Fruit fly (Drosophila melanogaster) whole organism, embryonic: ENCODE data around the gene CG5191.

Experiments
- Asciz ChIP-seq: fragments of 200-800 bp; sonication (Bioruptor generic); optimal IDR thresholded peaks from 2 replicates; lab custom pipeline; 2017; ENCODE audit warnings: missing biosample characterization, mild to moderate bottlenecking, missing genetic modification characterization, missing genetic modification reagents
- C15 ChIP-seq: fragments of 200-800 bp; sonication (Bioruptor generic); IDR thresholded peaks from 3 replicates; pipeline ENCODE4 v1.3.6; 2022; ENCODE audit warnings: missing biosample characterization, missing genetic modification characterization
- CG10147 ChIP-seq: fragments of 200-800 bp; sonication (Bioruptor generic); optimal IDR thresholded peaks from 2 replicates; lab custom pipeline; 2019; ENCODE audit warnings: missing biosample characterization, mild to moderate bottlenecking, missing genetic modification characterization, moderate library complexity
- CG11085 ChIP-seq: fragments of 200-800 bp; sonication (Bioruptor generic); IDR thresholded peaks from 2 replicates; pipeline ENCODE4 v1.3.6; 2022; ENCODE audit warnings: missing biosample characterization, missing genetic modification characterization
- CG11247 ChIP-seq: fragments of 200-800 bp; sonication (Bioruptor generic); IDR thresholded peaks from 2 replicates; pipeline ENCODE4 v1.3.6; 2022; ENCODE audit warnings: missing biosample characterization, missing genetic modification characterization
- CG11456 ChIP-seq: fragments of 200-800 bp; sonication (Bioruptor generic); IDR thresholded peaks from 3 replicates; pipeline ENCODE4 v1.3.6; 2022; ENCODE audit warnings: missing biosample characterization, missing genetic modification characterization
- CG13624 ChIP-seq: fragments of 200-800 bp; sonication (Bioruptor generic); optimal IDR thresholded peaks from 2 replicates; lab custom pipeline; 2016; ENCODE audit warnings: missing biosample characterization, missing genetic modification characterization
- CG15601 ChIP-seq: fragments of 200-800 bp; sonication (Bioruptor generic); optimal IDR thresholded peaks from 3 replicates; lab custom pipeline; 2019; ENCODE audit warnings: missing biosample characterization, mild to moderate bottlenecking, missing genetic modification characterization, moderate library complexity
- CG16863 ChIP-seq: fragments of 200-800 bp; sonication (Bioruptor generic); optimal IDR thresholded peaks from 3 replicates; lab custom pipeline; 2016; ENCODE audit warnings: missing biosample characterization, missing genetic modification characterization
- CG17361 ChIP-seq: fragments of 200-800 bp; sonication (Bioruptor generic); IDR thresholded peaks from 3 replicates; pipeline ENCODE4 v1.3.6; 2022; ENCODE audit warnings: missing biosample characterization, missing genetic modification characterization
- CG30020 ChIP-seq: fragments of 200-800 bp; optimal IDR thresholded peaks from 2 replicates; lab custom pipeline; 2019; ENCODE audit warnings: missing biosample characterization, mild to moderate bottlenecking, missing genetic modification characterization, moderate library complexity
- CG33213 ChIP-seq: fragments of 200-800 bp; sonication (Bioruptor generic); optimal IDR thresholded peaks from 3 replicates; lab custom pipeline; 2016; ENCODE audit warnings: missing biosample characterization, missing genetic modification characterization
- CG3995 ChIP-seq: fragments of 200-800 bp; sonication (Bioruptor generic); optimal IDR thresholded peaks from 3 replicates; lab custom pipeline; 2016; ENCODE audit warnings: missing biosample characterization, missing genetic modification characterization
- CG4617 ChIP-seq: fragments of 200-800 bp; sonication (Bioruptor generic); optimal IDR thresholded peaks from 3 replicates; lab custom pipeline; 2016; ENCODE audit warnings: missing biosample characterization, missing genetic modification characterization, borderline replicate concordance
- CG5245 ChIP-seq: fragments of 200-800 bp; sonication (Bioruptor generic); optimal IDR thresholded peaks from 3 replicates; lab custom pipeline; 2016; ENCODE audit warnings: missing biosample characterization, missing genetic modification characterization
- CG6272 ChIP-seq: fragments of 200-800 bp; sonication (Bioruptor generic); IDR thresholded peaks from 2 replicates; pipeline ENCODE4 v1.3.6; 2022; ENCODE audit warnings: missing biosample characterization, missing genetic modification characterization
- CG7372 ChIP-seq: fragments of 200-800 bp; sonication (Bioruptor generic); IDR thresholded peaks from 2 replicates; pipeline ENCODE4 v1.3.6; 2022; ENCODE audit warnings: missing biosample characterization, missing genetic modification characterization
- CG7987 ChIP-seq: fragments of 200-800 bp; sonication (Bioruptor generic); optimal IDR thresholded peaks from 2 replicates; lab custom pipeline; 2018; ENCODE audit warnings: missing biosample characterization, mild to moderate bottlenecking, missing genetic modification characterization, moderate library complexity
- Camta ChIP-seq: fragments of 200-800 bp; sonication (Bioruptor generic); optimal IDR thresholded peaks from 2 replicates; lab custom pipeline; 2016; ENCODE audit warnings: missing biosample characterization, missing genetic modification characterization
- CkIIα-i1 ChIP-seq: fragments of 200-800 bp; sonication (Bioruptor generic); IDR thresholded peaks from 2 replicates; pipeline ENCODE4 v1.3.6; 2022; ENCODE audit warnings: missing biosample characterization, missing genetic modification characterization
- HHEX ChIP-seq: fragments of 200-800 bp; sonication (Bioruptor generic); optimal IDR thresholded peaks from 3 replicates; lab custom pipeline; 2017; ENCODE audit warnings: missing biosample characterization, mild to moderate bottlenecking, missing genetic modification characterization, missing genetic modification reagents
- Myb ChIP-seq: fragments of 200-800 bp; sonication (Bioruptor generic); optimal IDR thresholded peaks from 2 replicates; lab custom pipeline; 2016; ENCODE audit warnings: missing biosample characterization, missing genetic modification characterization
- NC2α ChIP-seq: fragments of 200-800 bp; sonication (Bioruptor generic); optimal IDR thresholded peaks from 2 replicates; lab custom pipeline; 2016; ENCODE audit warnings: missing biosample characterization, missing genetic modification characterization
- Opbp ChIP-seq: fragments of 200-800 bp; sonication (Bioruptor generic); IDR thresholded peaks from 3 replicates; pipeline ENCODE4 v1.3.6; 2022; ENCODE audit warnings: missing biosample characterization, missing genetic modification characterization; ENCODE audit not compliant: partially characterized antibody
- Rfx ChIP-seq: fragments of 200-800 bp; sonication (Bioruptor generic); IDR thresholded peaks from 2 replicates; pipeline ENCODE4 v1.3.6; 2022; ENCODE audit warnings: missing biosample characterization, missing genetic modification characterization
- Ssrp ChIP-seq: fragments of 200-800 bp; sonication (Bioruptor generic); optimal IDR thresholded peaks from 2 replicates; lab custom pipeline; 2018; ENCODE audit warnings: missing biosample characterization, mild to moderate bottlenecking, missing genetic modification characterization, moderate library complexity
- amos ChIP-seq: fragments of 200-800 bp; sonication (Bioruptor generic); IDR thresholded peaks from 2 replicates; pipeline ENCODE4 v1.3.6; 2022; ENCODE audit warnings: missing biosample characterization, missing genetic modification characterization; ENCODE audit not compliant: partially characterized antibody
- bbx ChIP-seq: fragments of 200-800 bp; sonication (Bioruptor generic); IDR thresholded peaks from 2 replicates; pipeline ENCODE4 v1.3.6; 2022; ENCODE audit warnings: missing biosample characterization, missing genetic modification characterization; ENCODE audit not compliant: partially characterized antibody
- cas ChIP-seq: fragments of 200-800 bp; sonication (Bioruptor generic); IDR thresholded peaks from 2 replicates; pipeline ENCODE4 v1.3.6; 2022; ENCODE audit warnings: missing biosample characterization, missing genetic modification characterization
- dimm ChIP-seq: fragments of 200-800 bp; sonication (Bioruptor generic); IDR thresholded peaks from 2 replicates; pipeline ENCODE4 v1.3.6; 2022; ENCODE audit warnings: missing biosample characterization, missing genetic modification characterization
- gcm ChIP-seq: fragments of 200-800 bp; sonication (Bioruptor generic); optimal IDR thresholded peaks from 2 replicates; lab custom pipeline; 2019; ENCODE audit warnings: missing biosample characterization, mild to moderate bottlenecking, missing genetic modification characterization, moderate library complexity
- h ChIP-seq: fragments of >200 bp; optimal IDR thresholded peaks from 2 replicates; lab custom pipeline; 2017
- inv ChIP-seq: fragments of 200-800 bp; sonication (Bioruptor generic); IDR thresholded peaks from 2 replicates; pipeline ENCODE4 v1.3.6; 2022; ENCODE audit warnings: missing biosample characterization, missing genetic modification characterization; ENCODE audit not compliant: partially characterized antibody
- jing ChIP-seq: fragments of 200-800 bp; sonication (Bioruptor generic); optimal IDR thresholded peaks from 2 replicates; lab custom pipeline; 2018; ENCODE audit warnings: missing biosample characterization, mild to moderate bottlenecking, missing genetic modification characterization
- kah ChIP-seq: fragments of 200-800 bp; sonication (Bioruptor generic); optimal IDR thresholded peaks from 2 replicates; lab custom pipeline; 2018; ENCODE audit warnings: missing biosample characterization, mild to moderate bottlenecking, missing genetic modification characterization
- knrl ChIP-seq: fragments of 200-800 bp; sonication (Bioruptor generic); IDR thresholded peaks from 3 replicates; pipeline ENCODE4 v1.3.6; 2022; ENCODE audit warnings: missing biosample characterization, missing genetic modification characterization; ENCODE audit not compliant: partially characterized antibody
- lab ChIP-seq: fragments of 200-800 bp; sonication (Bioruptor generic); optimal IDR thresholded peaks from 3 replicates; lab custom pipeline; 2017; ENCODE audit warnings: missing biosample characterization, missing genetic modification characterization, mild to moderate bottlenecking, moderate library complexity, missing genetic modification reagents
- lilli ChIP-seq: fragments of 200-800 bp; sonication (Bioruptor generic); optimal IDR thresholded peaks from 3 replicates; lab custom pipeline; 2016; ENCODE audit warnings: missing biosample characterization, missing genetic modification characterization
- luna ChIP-seq: fragments of 200-800 bp; sonication (Bioruptor generic); optimal IDR thresholded peaks from 2 replicates; lab custom pipeline; 2016; ENCODE audit warnings: missing biosample characterization, missing genetic modification characterization
- mirr ChIP-seq: fragments of 200-800 bp; sonication (Bioruptor generic); optimal IDR thresholded peaks from 3 replicates; lab custom pipeline; 2018; ENCODE audit warnings: missing biosample characterization, mild to moderate bottlenecking, missing genetic modification characterization
- nerfin-2 ChIP-seq: fragments of 200-800 bp; sonication (Bioruptor generic); IDR thresholded peaks from 2 replicates; pipeline ENCODE4 v1.3.6; 2022; ENCODE audit warnings: missing biosample characterization, missing genetic modification characterization; ENCODE audit not compliant: partially characterized antibody
- org-1 ChIP-seq: fragments of 200-800 bp; sonication (Bioruptor generic); optimal IDR thresholded peaks from 2 replicates; lab custom pipeline; 2017; ENCODE audit warnings: missing biosample characterization, missing genetic modification characterization
- otp ChIP-seq: fragments of 200-800 bp; sonication (Bioruptor generic); IDR thresholded peaks from 3 replicates; pipeline ENCODE4, ENCODE4 v1.3.6; 2022; ENCODE audit warnings: missing biosample characterization, missing genetic modification characterization
- pho ChIP-seq: fragments of 200-800 bp; sonication (Bioruptor generic); optimal IDR thresholded peaks from 2 replicates; lab custom pipeline; 2016; ENCODE audit warnings: missing biosample characterization, missing genetic modification characterization
- sc ChIP-seq, 3 experiments: fragments of >200 bp in 2 of 3; fragments of 200-800 bp in 1 of 3; sonication (Bioruptor generic) in 1 of 3; optimal IDR thresholded peaks; 2 replicates in 2 of 3; 3 replicates in 1 of 3; lab custom pipeline; 2017; ENCODE audit warnings: mild to moderate bottlenecking in 1 of 3, missing biosample characterization in 1 of 3, missing genetic modification characterization in 1 of 3, missing genetic modification reagents in 1 of 3
- scrt ChIP-seq: fragments of 200-800 bp; sonication (Bioruptor generic); optimal IDR thresholded peaks from 2 replicates; lab custom pipeline; 2018; ENCODE audit warnings: missing biosample characterization, mild to moderate bottlenecking, missing genetic modification characterization, moderate library complexity
- sob ChIP-seq: fragments of 200-800 bp; sonication (Bioruptor generic); IDR thresholded peaks from 2 replicates; pipeline ENCODE4 v1.3.6; 2022; ENCODE audit warnings: missing biosample characterization, missing genetic modification characterization
- tap ChIP-seq: fragments of 200-800 bp; optimal IDR thresholded peaks from 3 replicates; lab custom pipeline; 2019; ENCODE audit warnings: missing biosample characterization, mild to moderate bottlenecking, missing genetic modification characterization, moderate library complexity
- tio ChIP-seq: fragments of 200-800 bp; sonication (Bioruptor generic); optimal IDR thresholded peaks from 2 replicates; lab custom pipeline; 2017; ENCODE audit warnings: missing biosample characterization, missing genetic modification characterization, inconsistent platforms
- tll ChIP-seq, 2 experiments: fragments of 200-800 bp in 1 of 2; fragments of >200 bp in 1 of 2; sonication (Bioruptor generic) in 1 of 2; optimal IDR thresholded peaks; 2 replicates each; lab custom pipeline; 2017 to 2019; ENCODE audit warnings: missing biosample characterization in 2 of 2, missing genetic modification characterization in 2 of 2, mild to moderate bottlenecking in 1 of 2, moderate library complexity in 1 of 2
- unc-4 ChIP-seq: fragments of 200-800 bp; sonication (Bioruptor generic); IDR thresholded peaks from 2 replicates; pipeline ENCODE4 v1.3.6; 2022; ENCODE audit warnings: missing biosample characterization, missing genetic modification characterization; ENCODE audit not compliant: partially characterized antibody

CG5191 gene

dm6 chr3R:20588480-20588785 lies 27.8 kb downstream of the CG5191 start, which contains the start of gene Srp72 (continued):
- TF ChIP-seq kah: no peak
- peak; percentile 11 for TF ChIP-seq CG4617 (GFP tag; lab: Kevin White, UChicago)
- TF ChIP-seq CG11456 (GFP tag; lab: Robert Waterston, UW): no peak
- no peak for TF ChIP-seq unc-4 (GFP tag; lab: Robert Waterston, UW)
- peak; percentile 18 for TF ChIP-seq CG33213 (GFP tag; lab: Kevin White, UChicago)
- peak; percentile 51; the same call in 1 of the 2 replicates for TF ChIP-seq Rfx
- TF ChIP-seq CG5245 (GFP tag; lab: Kevin White, UChicago): peak; percentile 34
- peak; percentile 22 for TF ChIP-seq HHEX
- peak; percentile 21 for TF ChIP-seq CG3995 (GFP tag; lab: Kevin White, UChicago)
- TF ChIP-seq scrt (GFP tag; lab: Kevin White, UChicago): no peak
- TF ChIP-seq CkIIα-i1 (GFP tag; lab: Robert Waterston, UW): no peak
- TF ChIP-seq sob (GFP tag; lab: Robert Waterston, UW): 0 out of 2 replicates have a peak, but pooled peaks have one; percentile 12
- TF ChIP-seq CG7987: no peak
- TF ChIP-seq CG6272 (GFP tag; lab: Robert Waterston, UW): no peak
- no peak for TF ChIP-seq pho (GFP tag; lab: Kevin White, UChicago)
- no peak for TF ChIP-seq Asciz
- TF ChIP-seq tll (GFP tag; optimal IDR thresholded peaks at IDR 0.05; lab: Kevin White, UChicago): no peak
- TF ChIP-seq jing (GFP tag; lab: Kevin White, UChicago): no peak
- TF ChIP-seq CG7372 (GFP tag; lab: Robert Waterston, UW): no peak
- TF ChIP-seq amos (GFP tag; lab: Robert Waterston, UW): no peak
- peak; percentile 38 for TF ChIP-seq CG30020 (tag; lab: Kevin White, UChicago)
- TF ChIP-seq C15 (GFP tag; lab: Robert Waterston, UW): no peak
- TF ChIP-seq CG11247 (GFP tag; lab: Robert Waterston, UW): peak; percentile 43; the same call in 1 of the 2 replicates
- TF ChIP-seq CG11085 (GFP tag; lab: Robert Waterston, UW): no peak
- TF ChIP-seq Opbp: no peak
- TF ChIP-seq lab (GFP tag; lab: Kevin White, UChicago): peak; percentile 58
- TF ChIP-seq Camta (GFP tag; lab: Kevin White, UChicago): no peak
- peak; percentile 38 for TF ChIP-seq lilli (GFP tag; lab: Kevin White, UChicago)
- no peak for TF ChIP-seq tap
- TF ChIP-seq Myb (GFP tag; lab: Kevin White, UChicago): no peak
- TF ChIP-seq luna (GFP tag; lab: Kevin White, UChicago): no peak
- no peak for TF ChIP-seq dimm
- TF ChIP-seq CG15601 (tag; lab: Kevin White, UChicago): peak; percentile 13
- TF ChIP-seq sc (optimal IDR thresholded peaks at IDR 0.05; lab: Kevin White, UChicago): no peak
- no peak for TF ChIP-seq sc (GFP tag; optimal IDR thresholded peaks at IDR 0.05; lab: Kevin White, UChicago)
- no peak for TF ChIP-seq knrl (GFP tag; lab: Robert Waterston, UW)
- peak; percentile 25 for TF ChIP-seq Ssrp (tag; lab: Kevin White, UChicago)
- TF ChIP-seq CG16863 (GFP tag; lab: Kevin White, UChicago): no peak
- no peak for TF ChIP-seq nerfin-2 (GFP tag; lab: Robert Waterston, UW)
- TF ChIP-seq tio (GFP tag; lab: Kevin White, UChicago): peak; percentile 29
- TF ChIP-seq NC2α (GFP tag; lab: Kevin White, UChicago): no peak
- no peak for TF ChIP-seq gcm
- no peak for TF ChIP-seq CG13624 (GFP tag; lab: Kevin White, UChicago)
- TF ChIP-seq mirr (GFP tag; lab: Kevin White, UChicago): no peak
- TF ChIP-seq h: no peak
- no peak for TF ChIP-seq inv (GFP tag; lab: Robert Waterston, UW)
- no peak for TF ChIP-seq cas (GFP tag; lab: Robert Waterston, UW)
- TF ChIP-seq otp (GFP tag; lab: Robert Waterston, UW): no peak; the same call in 2 of the 3 replicates
- no peak for TF ChIP-seq org-1 (GFP tag; lab: Kevin White, UChicago)
- TF ChIP-seq CG10147 (GFP tag; lab: Kevin White, UChicago): peak; percentile 45
- no peak for TF ChIP-seq CG17361
- no peak; the same call in 1 of the 2 replicates for TF ChIP-seq bbx (GFP tag; lab: Robert Waterston, UW)
